Worm (Caenorhabditis elegans) whole organism, L4 larva: ENCODE measurements around the gene sre-20.

Experiments used
- Y105C5A.15 ChIP-seq: fragments of 200-800 bp; sonication (Bioruptor generic); IDR thresholded peaks from 2 replicates; pipeline ENCODE4 v1.3.6; 2022; ENCODE audit warnings: missing genetic modification characterization, missing compliant biosample characterization
- Y75B8A.6 ChIP-seq: fragments of 200-800 bp; sonication (Bioruptor generic); IDR thresholded peaks from 2 replicates; pipeline ENCODE4 v1.3.6; 2022; ENCODE audit warnings: missing genetic modification reagents, missing genetic modification characterization, missing compliant biosample characterization
- aha-1 ChIP-seq: fragments of 150-350 bp; peaks from one replicate; lab custom pipeline; 2014; ENCODE audit warnings: missing biosample characterization, missing genetic modification characterization
- aly-2 ChIP-seq: sonication (generic microtip); optimal IDR thresholded peaks from 2 replicates; lab custom pipeline; 2018; ENCODE audit warnings: missing biosample characterization, missing genetic modification characterization
- ama-1 ChIP-seq: fragments of 150-350 bp; optimal IDR thresholded peaks from 2 replicates; lab custom pipeline; 2014; ENCODE audit warnings: inconsistent platforms, mixed read lengths
- arid-1 ChIP-seq: fragments of 200-800 bp; sonication (Bioruptor generic); conservative IDR thresholded peaks from 2 replicates; pipeline ENCODE4 v1.3.6; 2022; ENCODE audit warnings: missing genetic modification reagents, missing genetic modification characterization, missing compliant biosample characterization
- ceh-20 ChIP-seq: fragments of 200-800 bp; sonication (Bioruptor generic); IDR thresholded peaks from 2 replicates; pipeline ENCODE4 v1.3.6; 2022; ENCODE audit warnings: missing genetic modification reagents, missing genetic modification characterization, missing compliant biosample characterization
- ceh-44 ChIP-seq: fragments of 200-800 bp; sonication (Bioruptor generic); IDR thresholded peaks from 2 replicates; pipeline ENCODE4 v1.3.6; 2022; ENCODE audit warnings: missing genetic modification reagents, missing genetic modification characterization, missing compliant biosample characterization
- ceh-62 ChIP-seq: sonication (generic microtip); optimal IDR thresholded peaks from 2 replicates; lab custom pipeline; 2017; ENCODE audit warnings: missing biosample characterization, missing genetic modification characterization
- ces-1 ChIP-seq: fragments of 150-350 bp; sonication (generic microtip); optimal IDR thresholded peaks from 4 replicates; lab custom pipeline; 2014; ENCODE audit warnings: missing biosample characterization, missing genetic modification reagents, missing genetic modification characterization
- cey-2 ChIP-seq: sonication (generic microtip); optimal IDR thresholded peaks from 3 replicates; lab custom pipeline; 2017; ENCODE audit warnings: missing genetic modification characterization, mild to moderate bottlenecking, missing compliant biosample characterization, antibody characterized with exemption, borderline replicate concordance; ENCODE audit not compliant: insufficient read depth
- daf-12 ChIP-seq: fragments of 150-350 bp; optimal IDR thresholded peaks from 2 replicates; lab custom pipeline; 2014; ENCODE audit warnings: missing biosample characterization, missing genetic modification reagents, missing genetic modification characterization
- daf-16 ChIP-seq, 3 experiments: sonication (generic microtip); optimal IDR thresholded peaks; 2 replicates each; lab custom pipeline; 2016 to 2017; ENCODE audit warnings: missing genetic modification characterization in 3 of 3, missing genetic modification reagents in 3 of 3, mild to moderate bottlenecking in 2 of 3, missing compliant biosample characterization in 2 of 3, missing biosample characterization in 1 of 3, moderate library complexity in 1 of 3
- daf-19 ChIP-seq: fragments of 200-800 bp; sonication (Bioruptor generic); conservative IDR thresholded peaks from 2 replicates; pipeline ENCODE4 v1.3.6; 2022; ENCODE audit warnings: missing genetic modification characterization, missing compliant biosample characterization
- daf-8 ChIP-seq: fragments of 200-800 bp; sonication (Bioruptor generic); IDR thresholded peaks from 2 replicates; pipeline ENCODE4 v1.3.6; 2022; ENCODE audit warnings: missing genetic modification characterization, missing compliant biosample characterization
- dmd-8 ChIP-seq: fragments of 200-800 bp; sonication (Bioruptor generic); IDR thresholded peaks from 2 replicates; pipeline ENCODE4 v1.3.6; 2022; ENCODE audit warnings: missing genetic modification characterization, missing compliant biosample characterization
- egl-43 ChIP-seq: fragments of 200-800 bp; sonication (Bioruptor generic); IDR thresholded peaks from 2 replicates; pipeline ENCODE4 v1.3.6; 2022; ENCODE audit warnings: missing genetic modification reagents, missing genetic modification characterization, missing compliant biosample characterization
- fos-1 ChIP-seq: fragments of 150-350 bp; optimal IDR thresholded peaks from 2 replicates; lab custom pipeline; 2014; ENCODE audit warnings: missing biosample characterization, missing genetic modification characterization
- gei-8 ChIP-seq: fragments of 200-800 bp; sonication (Bioruptor generic); optimal IDR thresholded peaks from 2 replicates; lab custom pipeline; 2018; ENCODE audit warnings: mild to moderate bottlenecking, missing genetic modification characterization, missing compliant biosample characterization
- hif-1 ChIP-seq, 2 experiments: sonication (generic microtip); optimal IDR thresholded peaks; 2 replicates each; lab custom pipeline; 2016 to 2017; ENCODE audit warnings: missing compliant biosample characterization in 2 of 2, missing genetic modification characterization in 2 of 2, missing genetic modification reagents in 2 of 2, missing genotype in 2 of 2, mild to moderate bottlenecking in 1 of 2
- hlh-11 ChIP-seq: fragments of 200-800 bp; sonication (Bioruptor generic); optimal IDR thresholded peaks from 2 replicates; lab custom pipeline; 2018; ENCODE audit warnings: mild to moderate bottlenecking, missing genetic modification characterization, missing compliant biosample characterization
- hlh-30 ChIP-seq: sonication (generic microtip); optimal IDR thresholded peaks from 2 replicates; lab custom pipeline; 2017; ENCODE audit warnings: antibody characterized with exemption, mild to moderate bottlenecking, missing genetic modification characterization, missing compliant biosample characterization; ENCODE audit not compliant: insufficient read depth
- lim-7 ChIP-seq: fragments of 200-800 bp; sonication (Bioruptor generic); IDR thresholded peaks from 2 replicates; pipeline ENCODE4 v1.3.6; 2022; ENCODE audit warnings: missing genetic modification characterization, missing compliant biosample characterization
- lin-1 ChIP-seq: fragments of 200-800 bp; sonication (Bioruptor generic); IDR thresholded peaks from 2 replicates; pipeline ENCODE4 v1.3.6; 2022; ENCODE audit warnings: missing genetic modification reagents, missing genetic modification characterization, missing compliant biosample characterization
- lin-15B ChIP-seq: fragments of 150-350 bp; sonication (generic microtip); optimal IDR thresholded peaks from 3 replicates; lab custom pipeline; 2014; ENCODE audit warnings: missing biosample characterization, missing genetic modification characterization
- lin-29 ChIP-seq: fragments of 200-800 bp; sonication (Bioruptor generic); IDR thresholded peaks from 2 replicates; pipeline ENCODE4 v1.3.6; 2022; ENCODE audit warnings: missing genetic modification reagents, missing genetic modification characterization, missing compliant biosample characterization
- lin-38 ChIP-seq: fragments of 200-800 bp; sonication (Bioruptor generic); IDR thresholded peaks from 2 replicates; pipeline ENCODE4 v1.3.6; 2022; ENCODE audit warnings: missing genetic modification reagents, missing genetic modification characterization, missing compliant biosample characterization
- lin-39 ChIP-seq: fragments of 150-350 bp; optimal IDR thresholded peaks from 2 replicates; lab custom pipeline; 2014; ENCODE audit warnings: missing biosample characterization, missing genetic modification reagents, missing genetic modification characterization
- madf-5 ChIP-seq, 2 experiments: fragments of 200-800 bp; sonication (Bioruptor generic); IDR thresholded peaks; 2 replicates each; pipeline ENCODE4 v1.3.6; 2022; ENCODE audit warnings: missing compliant biosample characterization in 2 of 2, missing genetic modification characterization in 2 of 2
- mdt-29 ChIP-seq: fragments of 200-800 bp; sonication (Bioruptor generic); IDR thresholded peaks from 2 replicates; pipeline ENCODE4 v1.3.6; 2022; ENCODE audit warnings: missing genetic modification reagents, missing genetic modification characterization, missing compliant biosample characterization
- mxl-2 ChIP-seq: fragments of 200-800 bp; sonication (Bioruptor generic); conservative IDR thresholded peaks from 2 replicates; pipeline ENCODE4 v1.3.6; 2022; ENCODE audit warnings: missing genetic modification reagents, missing genetic modification characterization, missing compliant biosample characterization
- nhr-102 ChIP-seq: sonication (generic microtip); optimal IDR thresholded peaks from 2 replicates; lab custom pipeline; 2016; ENCODE audit warnings: mild to moderate bottlenecking, missing genetic modification characterization, moderate library complexity, missing compliant biosample characterization
- nhr-11 ChIP-seq: fragments of 150-350 bp; optimal IDR thresholded peaks from 2 replicates; lab custom pipeline; 2014; ENCODE audit warnings: missing biosample characterization, missing genetic modification characterization
- nhr-28 ChIP-seq: fragments of 150-350 bp; optimal IDR thresholded peaks from 2 replicates; lab custom pipeline; 2014; ENCODE audit warnings: missing biosample characterization, missing genetic modification characterization
- nhr-41 ChIP-seq: fragments of 200-800 bp; sonication (Bioruptor generic); IDR thresholded peaks from 2 replicates; pipeline ENCODE4 v1.3.6; 2022; ENCODE audit warnings: missing genetic modification reagents, missing genetic modification characterization, missing compliant biosample characterization
- nhr-42 ChIP-seq: fragments of 200-800 bp; sonication (Bioruptor generic); IDR thresholded peaks from 2 replicates; pipeline ENCODE4 v1.3.6; 2022; ENCODE audit warnings: missing genetic modification characterization, missing compliant biosample characterization
- nhr-77 ChIP-seq: fragments of 150-350 bp; optimal IDR thresholded peaks from 2 replicates; lab custom pipeline; 2014; ENCODE audit warnings: missing biosample characterization, missing genetic modification characterization
- pha-4 ChIP-seq, 2 experiments: fragments of 150-350 bp in 1 of 2; fragments of 200-800 bp in 1 of 2; sonication (Bioruptor generic) in 1 of 2; IDR thresholded peaks in 1 of 2; optimal IDR thresholded peaks in 1 of 2; 2 replicates each; pipeline versions ENCODE4 v1.3.6 to Lab custom; 2014 to 2022; ENCODE audit warnings: missing genetic modification characterization in 2 of 2, missing genetic modification reagents in 2 of 2, missing biosample characterization in 1 of 2, missing compliant biosample characterization in 1 of 2
- pqm-1 ChIP-seq: sonication (generic microtip); optimal IDR thresholded peaks from 2 replicates; lab custom pipeline; 2017; ENCODE audit warnings: missing biosample characterization, missing genetic modification characterization
- rbr-2 ChIP-seq: sonication (generic microtip); optimal IDR thresholded peaks from 2 replicates; lab custom pipeline; 2016; ENCODE audit warnings: missing genotype, missing genetic modification characterization, missing compliant biosample characterization
- sdz-12 ChIP-seq: fragments of 200-800 bp; sonication (Bioruptor generic); optimal IDR thresholded peaks from 2 replicates; lab custom pipeline; 2018; ENCODE audit warnings: mild to moderate bottlenecking, missing genetic modification characterization, missing compliant biosample characterization
- snpc-1.2 ChIP-seq: fragments of 200-800 bp; sonication (Bioruptor generic); IDR thresholded peaks from 2 replicates; pipeline ENCODE4 v1.3.6; 2022; ENCODE audit warnings: missing genetic modification reagents, missing genetic modification characterization, missing compliant biosample characterization
- snpc-4 ChIP-seq: fragments of 150-350 bp; optimal IDR thresholded peaks from 2 replicates; lab custom pipeline; 2014; ENCODE audit warnings: missing biosample characterization, missing genetic modification characterization
- spr-3 ChIP-seq: fragments of 200-800 bp; sonication (Bioruptor generic); optimal IDR thresholded peaks from 2 replicates; lab custom pipeline; 2018; ENCODE audit warnings: mild to moderate bottlenecking, missing genetic modification characterization, missing compliant biosample characterization
- tag-97 ChIP-seq: fragments of 200-800 bp; sonication (Bioruptor generic); IDR thresholded peaks from 2 replicates; pipeline ENCODE4 v1.3.6; 2022; ENCODE audit warnings: missing genetic modification characterization, missing compliant biosample characterization
- unc-39 ChIP-seq: sonication (generic microtip); optimal IDR thresholded peaks from 2 replicates; lab custom pipeline; 2017; ENCODE audit warnings: missing biosample characterization, missing genetic modification characterization
- unc-62 ChIP-seq, 3 experiments: fragments of 150-350 bp in 1 of 3; sonication (generic microtip); optimal IDR thresholded peaks in 2 of 3; peaks in 1 of 3; 1 replicate in 1 of 3; 2 replicates in 2 of 3; lab custom pipeline; 2014 to 2017; ENCODE audit warnings: missing biosample characterization in 3 of 3, missing genetic modification characterization in 3 of 3, missing genetic modification reagents in 3 of 3, missing genotype in 1 of 3
- vab-7 ChIP-seq: fragments of 200-800 bp; sonication (Bioruptor generic); IDR thresholded peaks from 2 replicates; pipeline ENCODE4 v1.3.6; 2022; ENCODE audit warnings: missing genetic modification reagents, missing genetic modification characterization, missing compliant biosample characterization
- zfp-3 ChIP-seq: fragments of 200-800 bp; sonication (Bioruptor generic); conservative IDR thresholded peaks from 2 replicates; pipeline ENCODE4 v1.3.6; 2022; ENCODE audit warnings: missing genetic modification reagents, missing genetic modification characterization, missing compliant biosample characterization

sre-20 gene

ce11 chrV:12780248-12780647 is 4.5 kb downstream of the sre-20 start (continued):
- peak in 1 of 2 experiments; percentile 43 for TF ChIP-seq hif-1 (tag; optimal IDR thresholded peaks at IDR 0.05; lab: Kevin White, UChicago)
- TF ChIP-seq unc-39 (tag; lab: Kevin White, UChicago): no peak
- TF ChIP-seq lin-1 (GFP tag; lab: Robert Waterston, UW): peak; percentile 86
- peak; percentile 43 for TF ChIP-seq gei-8 (GFP tag; lab: Kevin White, UChicago)
- no peak; the same call in 1 of the 2 replicates for TF ChIP-seq nhr-41 (GFP tag; lab: Robert Waterston, UW)
- peak; percentile 67 for TF ChIP-seq lin-29
- TF ChIP-seq nhr-11: no peak
- no peak; the same call in none of the 2 replicates for TF ChIP-seq snpc-1.2 (GFP tag; lab: Robert Waterston, UW)
- TF ChIP-seq unc-62 (GFP tag; optimal IDR thresholded peaks at IDR 0.05 in 1 of 2; lab: Kevin White, UChicago): peak in 1 of 2 experiments; percentile 80
- no peak for TF ChIP-seq unc-62 (tag; optimal IDR thresholded peaks at IDR 0.05; lab: Kevin White, UChicago)
- TF ChIP-seq daf-12 (tag; lab: Kevin White, UChicago): no peak
- peak; percentile 72 for TF ChIP-seq spr-3
- no peak for TF ChIP-seq ama-1
- TF ChIP-seq ceh-20 (GFP tag; lab: Robert Waterston, UW): 0 out of 2 replicates have a peak, but pooled peaks have one; percentile 47
- no peak for TF ChIP-seq nhr-42 (GFP tag; lab: Robert Waterston, UW)
- 0 out of 2 replicates have a peak, but pooled peaks have one; percentile 38 for TF ChIP-seq daf-8 (GFP tag; lab: Robert Waterston, UW)
- peak; percentile 67 for TF ChIP-seq zfp-3 (GFP tag; lab: Robert Waterston, UW)
- peak; percentile 91 for TF ChIP-seq arid-1 (GFP tag; lab: Robert Waterston, UW)
- TF ChIP-seq aha-1: peak; percentile 82
- no peak for TF ChIP-seq snpc-4 (tag; lab: Kevin White, UChicago)
- no peak for TF ChIP-seq cey-2 (tag; lab: Kevin White, UChicago)
- TF ChIP-seq ceh-44: peak; percentile 65; the same call in 1 of the 2 replicates
- TF ChIP-seq Y105C5A.15: peak; percentile 92
- peak in 1 of 2 experiments; percentile 92; a peak in 2 of 4 replicates for TF ChIP-seq madf-5 (GFP tag; IDR thresholded peaks at IDR 0.05; lab: Robert Waterston, UW)
- peak; percentile 91 for TF ChIP-seq sdz-12
- no peak for TF ChIP-seq ces-1 (GFP tag; lab: Kevin White, UChicago)
- no peak for TF ChIP-seq lin-39 (tag; lab: Kevin White, UChicago)
- TF ChIP-seq fos-1 (tag; lab: Kevin White, UChicago): no peak
- no peak for TF ChIP-seq pqm-1 (tag; lab: Kevin White, UChicago)
- peak; percentile 56 for TF ChIP-seq hlh-11 (tag; lab: Kevin White, UChicago)
- TF ChIP-seq vab-7 (GFP tag; lab: Robert Waterston, UW): no peak
- no peak for TF ChIP-seq nhr-77 (tag; lab: Kevin White, UChicago)
- TF ChIP-seq lim-7 (GFP tag; lab: Robert Waterston, UW): peak; percentile 97
- TF ChIP-seq rbr-2 (tag; lab: Kevin White, UChicago): peak; percentile 59
- TF ChIP-seq aly-2 (tag; lab: Kevin White, UChicago): no peak
- TF ChIP-seq ceh-62: no peak
- TF ChIP-seq egl-43: no peak; the same call in 1 of the 2 replicates
- no peak for TF ChIP-seq tag-97 (GFP tag; lab: Robert Waterston, UW)
- TF ChIP-seq dmd-8: peak; percentile 89; the same call in 1 of the 2 replicates
- 0 out of 2 replicates have a peak, but pooled peaks have one; percentile 47 for TF ChIP-seq mdt-29 (GFP tag; lab: Robert Waterston, UW)
- TF ChIP-seq daf-19 (GFP tag; lab: Robert Waterston, UW): peak; percentile 77
- TF ChIP-seq mxl-2: no peak; the same call in 1 of the 2 replicates
- no peak for TF ChIP-seq lin-15B
- TF ChIP-seq Y75B8A.6 (GFP tag; lab: Robert Waterston, UW): peak; percentile 55; the same call in 1 of the 2 replicates
- TF ChIP-seq nhr-28 (tag; lab: Kevin White, UChicago): peak; percentile 21
- TF ChIP-seq pha-4 (GFP tag; IDR thresholded peaks at IDR 0.05; lab: Robert Waterston, UW): peak; percentile 86
- TF ChIP-seq pha-4 (tag; optimal IDR thresholded peaks at IDR 0.05; lab: Kevin White, UChicago): no peak
- no peak for TF ChIP-seq lin-38 (GFP tag; lab: Robert Waterston, UW)
- TF ChIP-seq daf-16 (GFP tag; optimal IDR thresholded peaks at IDR 0.05; lab: Kevin White, UChicago): peak; percentile 22 to 62
- TF ChIP-seq daf-16 (tag; optimal IDR thresholded peaks at IDR 0.05; lab: Kevin White, UChicago): no peak
- no peak for TF ChIP-seq hlh-30 (tag; lab: Kevin White, UChicago)
- no peak for TF ChIP-seq nhr-102 (tag; lab: Kevin White, UChicago)
